Worm (Caenorhabditis elegans) whole organism, L1 larva: ENCODE results near the gene F54B8.4.

Source experiments
- C34B4.2 ChIP-seq: sonication (generic microtip); optimal IDR thresholded peaks from 2 replicates; lab custom pipeline; 2017; ENCODE audit warnings: mild to moderate bottlenecking, missing genetic modification characterization, missing compliant biosample characterization
- alr-1 ChIP-seq: fragments of 200-800 bp; sonication (Bioruptor generic); optimal IDR thresholded peaks from 2 replicates; lab custom pipeline; 2018; ENCODE audit warnings: borderline replicate concordance, mild to moderate bottlenecking, missing genetic modification characterization, missing compliant biosample characterization
- aly-2 ChIP-seq: fragments of 150-350 bp; optimal IDR thresholded peaks from 2 replicates; lab custom pipeline; 2014; ENCODE audit warnings: missing biosample characterization, missing genetic modification characterization
- ama-1 ChIP-seq: fragments of 150-350 bp; optimal IDR thresholded peaks from 2 replicates; lab custom pipeline; 2014
- blmp-1 ChIP-seq: fragments of 150-350 bp; optimal IDR thresholded peaks from 2 replicates; lab custom pipeline; 2014; ENCODE audit warnings: missing biosample characterization, missing genetic modification characterization
- dpl-1 ChIP-seq, 3 experiments: fragments of 150-350 bp in 2 of 3; sonication (generic microtip) in 1 of 3; optimal IDR thresholded peaks; 2 replicates each; lab custom pipeline; 2014 to 2017; ENCODE audit warnings: missing biosample characterization in 3 of 3, missing genetic modification characterization in 3 of 3, missing genetic modification reagents in 3 of 3
- dsc-1 ChIP-seq: sonication (generic microtip); optimal IDR thresholded peaks from 2 replicates; lab custom pipeline; 2016; ENCODE audit warnings: mild to moderate bottlenecking, missing genetic modification characterization, missing compliant biosample characterization
- efl-1 ChIP-seq, 4 experiments: fragments of 150-350 bp; optimal IDR thresholded peaks in 3 of 4; peaks in 1 of 4; 1 replicate in 1 of 4; 2 replicates in 3 of 4; lab custom pipeline; 2014; ENCODE audit warnings: missing biosample characterization in 2 of 4, missing genetic modification characterization in 2 of 4, missing genetic modification reagents in 2 of 4
- fkh-8 ChIP-seq: sonication (generic microtip); optimal IDR thresholded peaks from 2 replicates; lab custom pipeline; 2016; ENCODE audit warnings: mild to moderate bottlenecking, missing genetic modification characterization, missing compliant biosample characterization
- hlh-17 ChIP-seq: fragments of 200-800 bp; sonication (Bioruptor generic); optimal IDR thresholded peaks from 2 replicates; lab custom pipeline; 2018; ENCODE audit warnings: missing genetic modification characterization, mild to moderate bottlenecking, missing compliant biosample characterization, moderate library complexity, borderline replicate concordance
- irx-1 ChIP-seq: sonication (generic microtip); optimal IDR thresholded peaks from 2 replicates; lab custom pipeline; 2016; ENCODE audit warnings: missing genetic modification characterization, missing compliant biosample characterization
- lin-14 ChIP-seq: fragments of 200-800 bp; sonication (Bioruptor generic); optimal IDR thresholded peaks from 2 replicates; lab custom pipeline; 2018; ENCODE audit warnings: mild to moderate bottlenecking, missing genetic modification characterization, moderate library complexity, missing compliant biosample characterization
- lin-35 ChIP-seq, 2 experiments: fragments of 150-350 bp; optimal IDR thresholded peaks; 2 replicates each; lab custom pipeline; 2014; ENCODE audit warnings: missing biosample characterization in 2 of 2, missing genetic modification characterization in 2 of 2, missing genetic modification reagents in 2 of 2
- lsy-2 ChIP-seq, 2 experiments: fragments of 150-350 bp; optimal IDR thresholded peaks; 2 replicates each; lab custom pipeline; 2014; ENCODE audit warnings: missing biosample characterization in 2 of 2, missing genetic modification characterization in 2 of 2
- mab-9 ChIP-seq: fragments of 200-800 bp; sonication (Bioruptor generic); IDR thresholded peaks from 2 replicates; pipeline ENCODE4 v1.3.6; 2022; ENCODE audit warnings: missing genetic modification reagents, missing genetic modification characterization, missing compliant biosample characterization
- mep-1 ChIP-seq: fragments of 150-350 bp; optimal IDR thresholded peaks from 2 replicates; lab custom pipeline; 2014; ENCODE audit warnings: missing biosample characterization, missing genetic modification characterization
- nhr-19 ChIP-seq: fragments of 200-800 bp; sonication (Bioruptor generic); conservative IDR thresholded peaks from 2 replicates; pipeline ENCODE4 v1.3.6; 2022; ENCODE audit warnings: missing genetic modification characterization, missing compliant biosample characterization
- nhr-20 ChIP-seq: sonication (generic microtip); optimal IDR thresholded peaks from 2 replicates; lab custom pipeline; 2016; ENCODE audit warnings: mild to moderate bottlenecking, missing genetic modification characterization, missing compliant biosample characterization
- nhr-71 ChIP-seq: sonication (generic microtip); optimal IDR thresholded peaks from 2 replicates; lab custom pipeline; 2016; ENCODE audit warnings: mild to moderate bottlenecking, missing genetic modification characterization, moderate library complexity, missing compliant biosample characterization
- nhr-77 ChIP-seq: fragments of 150-350 bp; optimal IDR thresholded peaks from 2 replicates; lab custom pipeline; 2014; ENCODE audit warnings: missing biosample characterization, missing genetic modification characterization
- nhr-84 ChIP-seq: sonication (generic microtip); optimal IDR thresholded peaks from 2 replicates; lab custom pipeline; 2017; ENCODE audit warnings: missing biosample characterization, missing genetic modification characterization
- nhr-85 ChIP-seq: sonication (generic microtip); peaks from one replicate; lab custom pipeline; 2016; ENCODE audit warnings: missing genetic modification characterization, inconsistent platforms, missing compliant biosample characterization
- pax-3 ChIP-seq: fragments of 200-800 bp; sonication (Bioruptor generic); optimal IDR thresholded peaks from 2 replicates; lab custom pipeline; 2018; ENCODE audit warnings: mild to moderate bottlenecking, missing genetic modification characterization, moderate library complexity, missing compliant biosample characterization
- sox-4 ChIP-seq: sonication (generic microtip); optimal IDR thresholded peaks from 2 replicates; lab custom pipeline; 2016; ENCODE audit warnings: missing genetic modification characterization, missing compliant biosample characterization
- tbx-2 ChIP-seq: sonication (generic microtip); optimal IDR thresholded peaks from 2 replicates; lab custom pipeline; 2016; ENCODE audit warnings: missing genetic modification characterization, missing compliant biosample characterization
- xbp-1 ChIP-seq: sonication (generic microtip); optimal IDR thresholded peaks from 2 replicates; lab custom pipeline; 2016; ENCODE audit warnings: missing genetic modification characterization, missing compliant biosample characterization
- ztf-11 ChIP-seq, 2 experiments: sonication (generic microtip); optimal IDR thresholded peaks; 2 replicates each; lab custom pipeline; 2016 to 2017; ENCODE audit warnings: missing genetic modification characterization in 2 of 2, missing biosample characterization in 1 of 2, missing compliant biosample characterization in 1 of 2

Gene F54B8.4

DNA sequence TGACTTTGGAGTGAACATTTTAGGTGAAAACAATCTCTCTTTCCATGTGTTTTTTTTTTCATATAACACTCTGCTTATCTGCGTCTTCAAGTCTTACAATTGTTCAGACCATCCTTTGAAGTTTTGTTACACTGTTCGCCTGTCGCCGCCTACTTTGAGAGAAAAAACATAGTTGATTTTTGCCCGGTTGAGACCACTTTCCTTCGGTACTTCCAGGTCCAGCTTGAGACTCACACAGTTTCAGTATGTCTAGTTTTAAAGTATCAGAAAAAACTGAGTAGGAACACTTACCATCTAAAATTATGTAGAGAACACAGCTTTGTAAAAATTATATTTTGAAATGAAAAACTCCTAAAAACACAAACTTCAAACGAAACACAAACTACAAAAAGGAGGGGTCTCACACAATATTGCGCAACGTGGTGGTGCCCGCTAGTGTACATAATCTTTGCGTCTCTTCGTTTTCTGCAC is at the start of gene F54B8.4, which contains the start of gene fbxa-69:
Gene F54B8.4, plus strand, starts transcription at position 421 of the 471 bp plus-strand sequence.
Gene fbxa-69, minus strand, starts transcription at position 10 of the 471 bp plus-strand sequence.
- TF ChIP-seq dsc-1 (tag; lab: Kevin White, UChicago) (no peak), nhr-85 (tag; lab: Kevin White, UChicago) (peak; percentile 31), blmp-1 (tag; lab: Kevin White, UChicago) (peak; percentile 46), lin-35 (GFP tag; optimal IDR thresholded peaks at IDR 0.05; lab: Kevin White, UChicago) (peak in 1 of 2 experiments; percentile 5), efl-1 (optimal IDR thresholded peaks at IDR 0.05; lab: Kevin White, UChicago) (no peak), efl-1 (GFP tag; optimal IDR thresholded peaks at IDR 0.05 in 1 of 2; lab: Kevin White, UChicago) (peak in 1 of 2 experiments; percentile 92)

DNA sequence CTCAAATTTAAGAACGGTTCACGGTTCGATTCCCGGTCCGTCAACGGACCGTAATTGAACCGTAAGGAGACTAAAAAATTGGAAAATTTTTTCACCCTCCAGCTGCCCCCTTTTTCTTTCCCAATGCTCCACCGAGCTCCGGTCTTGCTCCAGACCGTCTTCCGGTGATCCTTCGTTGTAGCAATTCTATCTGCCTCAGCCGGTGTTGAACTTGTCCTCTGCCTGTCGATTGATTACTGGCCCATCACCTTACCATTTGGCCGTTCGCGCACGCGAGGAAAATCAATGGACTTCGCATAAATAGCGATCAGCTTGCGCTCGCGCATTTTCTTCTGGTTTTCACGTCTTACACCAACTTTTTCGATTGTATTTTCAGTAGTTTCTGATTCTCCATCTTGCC is 48.8 kb upstream of the F54B8.4 start:
- TF ChIP-seq nhr-19 (GFP tag; lab: Robert Waterston, UW), result peak; percentile 17; the same call in 1 of the 2 replicates
- TF ChIP-seq, all 84 proteins: peak for 1; not testable (repeated sequence) for 83

DNA sequence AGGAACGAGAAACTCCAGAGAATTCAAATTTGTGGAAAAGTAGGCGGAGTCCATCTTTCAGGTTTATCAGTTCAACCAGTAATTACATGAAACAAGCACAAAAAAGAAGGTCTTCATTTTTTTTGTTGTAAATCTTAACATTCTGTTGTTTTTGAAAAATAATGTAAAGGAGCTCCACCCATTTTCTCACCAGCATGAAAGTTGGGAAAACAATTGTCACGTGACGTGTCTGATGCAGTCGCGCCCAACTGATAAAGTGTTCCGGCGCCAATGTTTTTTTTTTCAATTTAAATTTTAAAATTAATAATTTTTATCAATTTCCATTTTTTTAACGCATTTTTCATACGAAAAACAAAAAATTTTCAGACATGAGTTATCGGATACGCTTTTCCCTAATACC is 47.1 kb upstream of the F54B8.4 start, which contains the start of gene F57A10.4:
Gene F57A10.4, plus strand, starts transcription at position 367 of the 400 bp plus-strand sequence.
- TF ChIP-seq efl-1 (optimal IDR thresholded peaks at IDR 0.05; lab: Kevin White, UChicago) (no peak), efl-1 (GFP tag; optimal IDR thresholded peaks at IDR 0.05 in 1 of 2; lab: Kevin White, UChicago) (peak in 1 of 2 experiments; percentile 81), lin-14 (GFP tag; lab: Kevin White, UChicago) (no peak)

DNA sequence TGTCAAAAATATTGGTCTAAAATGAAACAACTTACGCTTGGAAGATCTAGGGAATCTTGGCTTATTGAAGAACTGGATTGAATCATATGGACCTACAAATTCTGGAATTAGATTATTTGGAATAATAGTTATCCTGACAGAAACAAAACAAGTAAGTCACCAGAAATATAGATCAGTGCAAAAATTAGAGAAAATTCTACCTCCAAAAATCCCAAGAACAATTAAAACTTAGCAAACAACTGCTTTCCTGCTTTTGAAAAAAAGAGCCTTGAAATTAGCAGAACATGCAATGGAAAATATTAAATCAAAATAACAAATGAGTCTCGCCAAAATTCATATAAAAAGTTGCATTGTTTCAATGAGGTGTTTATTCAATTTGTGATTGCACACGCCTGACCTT is 43.0 kb upstream of the F54B8.4 start, which contains the start of gene nhr-60:
Gene nhr-60, minus strand, starts transcription at position 101 of the 400 bp plus-strand sequence.
- no peak for TF ChIP-seq fkh-8 (tag; lab: Kevin White, UChicago)
- TF ChIP-seq xbp-1, result no peak
- no peak for TF ChIP-seq alr-1
- no peak for TF ChIP-seq tbx-2 (tag; lab: Kevin White, UChicago)
- no peak for TF ChIP-seq aly-2 (tag; lab: Kevin White, UChicago)
- no peak for TF ChIP-seq C34B4.2 (tag; lab: Kevin White, UChicago)
- no peak for TF ChIP-seq pax-3 (tag; lab: Kevin White, UChicago)
- no peak for TF ChIP-seq nhr-71 (tag; lab: Kevin White, UChicago)
- no peak for TF ChIP-seq blmp-1 (tag; lab: Kevin White, UChicago)
- no peak for TF ChIP-seq dsc-1 (tag; lab: Kevin White, UChicago)
- TF ChIP-seq dpl-1 (GFP tag; optimal IDR thresholded peaks at IDR 0.05; lab: Kevin White, UChicago), result no peak
- no peak for TF ChIP-seq nhr-19 (GFP tag; lab: Robert Waterston, UW)
- no peak for TF ChIP-seq ama-1 (lab: Kevin White, UChicago)
- TF ChIP-seq nhr-77 (tag; lab: Kevin White, UChicago), result no peak
- no peak for TF ChIP-seq mab-9 (GFP tag; lab: Robert Waterston, UW)
- TF ChIP-seq, all 84 proteins: peak for 0

DNA sequence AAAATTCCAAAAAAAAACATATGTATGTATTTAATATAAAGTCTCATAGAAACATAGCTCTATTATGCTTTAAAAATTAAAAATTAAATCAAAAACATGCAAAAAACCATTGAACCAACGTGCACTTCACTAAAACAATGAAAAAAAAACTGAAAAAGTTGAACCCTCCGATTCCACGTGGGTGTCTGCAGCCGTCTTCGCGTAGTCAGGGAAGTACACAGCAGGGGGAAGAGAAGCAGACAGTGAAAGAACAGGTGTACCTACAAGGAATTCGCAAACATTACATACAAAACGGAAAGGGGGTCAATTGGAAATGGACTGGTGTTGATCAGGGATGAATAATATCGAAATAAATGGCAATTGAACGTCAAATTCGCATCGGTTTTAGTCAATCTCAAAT is 42.2 kb upstream of the F54B8.4 start:
- TF ChIP-seq efl-1 (optimal IDR thresholded peaks at IDR 0.05; lab: Kevin White, UChicago), result no peak
- peak in 1 of 2 experiments; percentile 78 for TF ChIP-seq efl-1 (GFP tag; optimal IDR thresholded peaks at IDR 0.05 in 1 of 2; lab: Kevin White, UChicago)
- peak; percentile 18 for TF ChIP-seq blmp-1 (tag; lab: Kevin White, UChicago)
- peak; percentile 14 for TF ChIP-seq fkh-8 (tag; lab: Kevin White, UChicago)
- no peak for TF ChIP-seq ztf-11 (tag; optimal IDR thresholded peaks at IDR 0.05; lab: Kevin White, UChicago)
- no peak for TF ChIP-seq nhr-20 (tag; lab: Kevin White, UChicago)
- no peak for TF ChIP-seq nhr-84
- peak; percentile 10 for TF ChIP-seq lin-14 (GFP tag; lab: Kevin White, UChicago)
- no peak for TF ChIP-seq pax-3 (tag; lab: Kevin White, UChicago)
- TF ChIP-seq lsy-2 (tag; optimal IDR thresholded peaks at IDR 0.05; lab: Kevin White, UChicago), result no peak
- no peak for TF ChIP-seq mep-1 (tag; lab: Kevin White, UChicago)
- TF ChIP-seq hlh-17 (GFP tag; lab: Kevin White, UChicago), result no peak

DNA sequence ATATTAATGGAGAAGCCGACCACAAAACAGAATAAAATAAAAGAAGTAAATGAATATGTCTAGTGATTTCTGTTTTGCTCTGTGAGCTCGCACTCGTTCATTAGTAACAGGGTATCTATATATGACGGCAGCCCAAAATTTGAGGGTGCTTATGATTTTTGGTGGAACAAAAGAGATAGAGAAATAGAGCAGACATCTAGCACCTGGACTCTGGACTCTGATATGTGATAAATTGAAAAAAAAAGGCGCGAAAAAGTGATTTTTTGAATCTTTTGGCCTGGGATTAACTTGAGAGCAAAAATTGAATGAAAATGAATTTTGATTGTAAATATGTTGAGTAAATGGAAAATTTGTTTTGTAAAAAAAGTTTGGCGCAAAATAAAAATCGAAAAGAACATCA is 39.5 kb upstream of the F54B8.4 start, which contains the start of gene nhr-283:
Gene nhr-283, minus strand, starts transcription at position 101 of the 400 bp plus-strand sequence.
- no peak for TF ChIP-seq sox-4 (tag; lab: Kevin White, UChicago)
- TF ChIP-seq fkh-8 (tag; lab: Kevin White, UChicago), result peak; percentile 24
- no peak for TF ChIP-seq irx-1 (tag; lab: Kevin White, UChicago)
- no peak for TF ChIP-seq lin-35 (GFP tag; optimal IDR thresholded peaks at IDR 0.05; lab: Kevin White, UChicago)
